Worm (Caenorhabditis elegans) whole organism, L1 larva: ENCODE data around the gene C24H10.2.

Source experiments
- Y116A8C.19 ChIP-seq: sonication (generic microtip); optimal IDR thresholded peaks from 2 replicates; lab custom pipeline; 2016; ENCODE audit warnings: missing compliant biosample characterization, missing genetic modification characterization, borderline replicate concordance
- blmp-1 ChIP-seq: fragments of 150-350 bp; optimal IDR thresholded peaks from 2 replicates; lab custom pipeline; 2014; ENCODE audit warnings: missing biosample characterization, missing genetic modification characterization
- dpl-1 ChIP-seq, 3 experiments: fragments of 150-350 bp in 2 of 3; sonication (generic microtip) in 1 of 3; optimal IDR thresholded peaks; 2 replicates each; lab custom pipeline; 2014 to 2017; ENCODE audit warnings: missing biosample characterization in 3 of 3, missing genetic modification characterization in 3 of 3, missing genetic modification reagents in 3 of 3
- fkh-10 ChIP-seq: sonication (generic microtip); optimal IDR thresholded peaks from 2 replicates; lab custom pipeline; 2017; ENCODE audit warnings: missing biosample characterization, missing genetic modification reagents, missing genetic modification characterization
- hlh-4 ChIP-seq: sonication (generic microtip); optimal IDR thresholded peaks from 2 replicates; lab custom pipeline; 2016; ENCODE audit warnings: mild to moderate bottlenecking, missing genetic modification characterization, missing compliant biosample characterization
- lin-13 ChIP-seq: fragments of 150-350 bp; optimal IDR thresholded peaks from 2 replicates; lab custom pipeline; 2014; ENCODE audit warnings: missing biosample characterization, missing genetic modification reagents, missing genetic modification characterization
- lin-39 ChIP-seq: fragments of 150-350 bp; optimal IDR thresholded peaks from 2 replicates; lab custom pipeline; 2014; ENCODE audit warnings: missing biosample characterization, missing genetic modification reagents, missing genetic modification characterization
- lir-3 ChIP-seq: sonication (generic microtip); optimal IDR thresholded peaks from 2 replicates; lab custom pipeline; 2016; ENCODE audit warnings: mild to moderate bottlenecking, missing genetic modification characterization, moderate library complexity, missing compliant biosample characterization; ENCODE audit not compliant: poor library complexity
- nhr-237 ChIP-seq: fragments of 150-350 bp; optimal IDR thresholded peaks from 2 replicates; lab custom pipeline; 2014; ENCODE audit warnings: missing biosample characterization, missing genetic modification characterization
- nhr-84 ChIP-seq: sonication (generic microtip); optimal IDR thresholded peaks from 2 replicates; lab custom pipeline; 2017; ENCODE audit warnings: missing biosample characterization, missing genetic modification characterization
- rnt-1 ChIP-seq: sonication (generic microtip); optimal IDR thresholded peaks from 2 replicates; lab custom pipeline; 2016; ENCODE audit warnings: mild to moderate bottlenecking, missing genetic modification characterization, moderate library complexity, missing compliant biosample characterization
- tlp-1 ChIP-seq: fragments of 150-350 bp; optimal IDR thresholded peaks from 2 replicates; lab custom pipeline; 2014; ENCODE audit warnings: missing biosample characterization, missing genetic modification characterization
- ztf-11 ChIP-seq, 2 experiments: sonication (generic microtip); optimal IDR thresholded peaks; 2 replicates each; lab custom pipeline; 2016 to 2017; ENCODE audit warnings: missing genetic modification characterization in 2 of 2, missing biosample characterization in 1 of 2, missing compliant biosample characterization in 1 of 2

- no peak for TF ChIP-seq fkh-10 (GFP tag; lab: Kevin White, UChicago)
- TF ChIP-seq blmp-1 (tag; lab: Kevin White, UChicago), result peak; percentile 85
- TF ChIP-seq nhr-84, result no peak
- TF ChIP-seq ztf-11 (tag; optimal IDR thresholded peaks at IDR 0.05; lab: Kevin White, UChicago), result no peak
- no peak for TF ChIP-seq lir-3 (tag; lab: Kevin White, UChicago)
- no peak for TF ChIP-seq hlh-4 (tag; lab: Kevin White, UChicago)
- no peak for TF ChIP-seq dpl-1 (GFP tag; optimal IDR thresholded peaks at IDR 0.05; lab: Kevin White, UChicago)
- no peak for TF ChIP-seq Y116A8C.19
- no peak for TF ChIP-seq lin-13
- no peak for TF ChIP-seq rnt-1 (tag; lab: Kevin White, UChicago)
- TF ChIP-seq lin-39 (tag; lab: Kevin White, UChicago), result no peak
- TF ChIP-seq tlp-1 (tag; lab: Kevin White, UChicago), result no peak
- TF ChIP-seq nhr-237 (tag; lab: Kevin White, UChicago), result no peak
These were observed 43.4 kb upstream of the C24H10.2 start, which contains the start of gene ZC449.2 for ce11 chrX:5020996-5021395.
